Worm (Caenorhabditis elegans): Measurements from ENCODE around the gene nspb-1.

Gene nspb-1

DNA sequence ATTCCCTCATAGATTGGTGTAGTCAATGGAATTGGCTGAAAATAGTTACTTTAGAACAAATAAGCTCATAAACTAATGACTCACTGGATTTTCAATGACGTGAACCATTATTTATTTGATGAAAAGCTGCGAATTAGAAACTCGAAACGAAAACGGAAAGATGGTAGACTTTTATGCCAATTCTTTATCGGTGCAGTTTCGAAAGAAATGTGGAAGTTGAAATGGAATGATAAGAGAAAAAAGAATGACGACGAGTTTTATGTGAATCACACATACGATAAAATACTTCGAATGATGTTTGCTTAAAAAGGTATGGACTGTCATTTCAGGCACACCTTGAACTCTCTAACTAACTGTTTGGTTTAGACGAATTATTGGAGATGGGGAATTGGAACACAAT, 881 bp downstream of the nspb-1 start, which contains the start of the genes lec-11 and irld-7:
Gene lec-11, minus strand, starts transcription at position 126 of the 400 bp plus-strand sequence.
Gene irld-7, plus strand, starts transcription at position 332 of the 400 bp plus-strand sequence.
- TF ChIP-seq nhr-76 (tag; optimal IDR thresholded peaks at IDR 0.05) (no peak), nhr-2 (tag; optimal IDR thresholded peaks at IDR 0.05) (no peak), mep-1 (tag; optimal IDR thresholded peaks at IDR 0.05) (no peak), snpc-4 (tag; optimal IDR thresholded peaks at IDR 0.05) (no peak), sptf-1 (tag; optimal IDR thresholded peaks at IDR 0.05) (no peak), ceh-43 (GFP tag; optimal IDR thresholded peaks at IDR 0.05) (no peak), flh-1 (GFP tag; optimal IDR thresholded peaks at IDR 0.05) (no peak), lin-13 (tag; optimal IDR thresholded peaks at IDR 0.05) (no peak), blmp-1 (tag; optimal IDR thresholded peaks at IDR 0.05) (no peak), lin-32 (GFP tag; optimal IDR thresholded peaks at IDR 0.05) (no peak), ztf-11 (tag; optimal IDR thresholded peaks at IDR 0.05) (no peak), bed-3 (GFP tag; optimal IDR thresholded peaks at IDR 0.05) (no peak), lsy-2 (tag; optimal IDR thresholded peaks at IDR 0.05) (no peak), sem-2 (GFP tag; optimal IDR thresholded peaks at IDR 0.05) (no peak), tbx-8 (GFP tag; optimal IDR thresholded peaks at IDR 0.05) (no peak), cnd-1 (tag; optimal IDR thresholded peaks at IDR 0.05) (no peak), ceh-39 (tag; optimal IDR thresholded peaks at IDR 0.05) (no peak), nhr-28 (tag; optimal IDR thresholded peaks at IDR 0.05) (no peak), nhr-12 (tag; optimal IDR thresholded peaks at IDR 0.05) (no peak)

DNA sequence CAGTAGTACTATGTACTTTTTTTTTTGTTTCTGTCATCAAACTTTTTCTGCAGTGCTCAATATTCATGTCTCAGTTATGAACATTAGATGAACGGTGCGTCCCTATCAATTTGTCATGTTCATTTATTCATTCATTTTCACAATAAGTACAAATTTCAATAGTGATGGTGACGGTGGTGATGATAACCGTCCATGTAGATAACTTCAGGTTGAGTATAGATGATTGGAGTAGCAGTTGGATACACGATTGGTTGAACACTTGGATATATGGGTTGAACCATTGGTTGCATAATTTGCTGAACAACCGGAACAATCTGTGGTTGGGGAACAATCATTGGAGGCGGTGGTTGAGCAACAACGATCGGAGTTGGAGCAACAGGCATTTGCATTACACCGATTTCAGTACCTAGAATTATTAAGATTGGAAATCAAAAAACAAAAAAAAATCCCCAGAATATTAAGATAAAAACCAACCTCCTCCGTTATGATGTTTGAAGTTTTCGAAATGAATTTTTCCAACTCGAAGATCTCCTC, 2.8 kb downstream of the nspb-1 start:
- TF ChIP-seq lsy-2 (tag; optimal IDR thresholded peaks at IDR 0.05) (no peak), drap-1 (GFP tag; optimal IDR thresholded peaks at IDR 0.05) (no peak), lin-13 (tag; optimal IDR thresholded peaks at IDR 0.05) (no peak), sptf-1 (tag; optimal IDR thresholded peaks at IDR 0.05) (no peak), mab-5 (tag; optimal IDR thresholded peaks at IDR 0.05) (no peak), nhr-28 (tag; optimal IDR thresholded peaks at IDR 0.05) (no peak), ham-2 (GFP tag; optimal IDR thresholded peaks at IDR 0.05) (no peak), blmp-1 (tag; optimal IDR thresholded peaks at IDR 0.05) (no peak), pha-4 (tag; optimal IDR thresholded peaks at IDR 0.05) (no peak), ztf-11 (tag; optimal IDR thresholded peaks at IDR 0.05) (no peak), elt-1 (tag; optimal IDR thresholded peaks at IDR 0.05; ENCODE audit: borderline replicate concordance, insufficient read depth) (no peak), zip-8 (tag; optimal IDR thresholded peaks at IDR 0.05) (no peak), bed-3 (GFP tag; optimal IDR thresholded peaks at IDR 0.05) (no peak), lin-32 (GFP tag; optimal IDR thresholded peaks at IDR 0.05) (no peak), ces-1 (GFP tag; optimal IDR thresholded peaks at IDR 0.05) (no peak)

DNA sequence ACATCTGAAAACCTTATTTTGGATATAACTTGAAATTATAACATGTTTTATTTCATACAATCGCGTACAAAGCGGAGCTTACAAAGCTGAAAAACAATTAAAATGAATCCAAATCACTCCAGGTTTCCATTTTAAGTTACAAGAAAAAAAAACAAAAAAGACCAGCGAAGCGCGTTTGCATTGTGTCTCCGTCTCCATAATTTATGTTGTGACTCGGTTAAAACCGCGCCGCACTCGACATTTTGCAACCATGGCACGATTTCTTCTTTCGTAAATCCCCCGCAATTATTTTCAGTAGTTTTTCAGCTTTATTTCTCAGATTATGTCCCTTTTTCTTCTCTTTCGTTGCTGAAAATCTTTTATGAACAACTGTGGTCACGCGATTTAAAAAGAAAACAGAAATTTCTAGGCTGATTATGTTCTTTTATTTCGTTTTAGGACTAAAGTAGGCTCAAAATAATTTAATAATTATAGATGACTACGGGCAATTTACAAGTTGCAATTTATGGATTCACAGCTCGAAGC, 5.5 kb downstream of the nspb-1 start, which contains the start of the genes F38A5.2 and dnj-11:
Gene F38A5.2, minus strand, starts transcription at position 4 of the 525 bp plus-strand sequence.
Gene dnj-11, plus strand, starts transcription at position 475 of the 525 bp plus-strand sequence.
- TF ChIP-seq cnd-1 (tag; optimal IDR thresholded peaks at IDR 0.05) (no peak), flh-1 (GFP tag; optimal IDR thresholded peaks at IDR 0.05) (no peak), elt-3 (tag; optimal IDR thresholded peaks at IDR 0.05) (no peak), nhr-2 (tag; optimal IDR thresholded peaks at IDR 0.05) (no peak), snpc-4 (tag; optimal IDR thresholded peaks at IDR 0.05) (no peak), ham-2 (GFP tag; optimal IDR thresholded peaks at IDR 0.05) (no peak), lin-32 (GFP tag; optimal IDR thresholded peaks at IDR 0.05) (no peak), nhr-237 (tag; optimal IDR thresholded peaks at IDR 0.05) (peak; percentile 78), ceh-43 (GFP tag; optimal IDR thresholded peaks at IDR 0.05) (no peak), hlh-1 (tag; optimal IDR thresholded peaks at IDR 0.05) (peak; percentile 25), lin-13 (tag; optimal IDR thresholded peaks at IDR 0.05) (peak; percentile 68), pha-4 (tag; optimal IDR thresholded peaks at IDR 0.05) (peak; percentile 64), unc-39 (tag; optimal IDR thresholded peaks at IDR 0.05) (no peak), ceh-83 (GFP tag; optimal IDR thresholded peaks at IDR 0.05) (no peak), tbx-8 (GFP tag; optimal IDR thresholded peaks at IDR 0.05) (no peak), bed-3 (GFP tag; optimal IDR thresholded peaks at IDR 0.05) (no peak), unc-120 (tag; optimal IDR thresholded peaks at IDR 0.05; ENCODE audit: poor library complexity, severe bottlenecking) (peak; percentile 55), ztf-11 (tag; optimal IDR thresholded peaks at IDR 0.05) (no peak), ceh-39 (tag; optimal IDR thresholded peaks at IDR 0.05) (peak; percentile 73), ces-1 (GFP tag; optimal IDR thresholded peaks at IDR 0.05) (peak; percentile 75), elt-1 (tag; optimal IDR thresholded peaks at IDR 0.05; ENCODE audit: borderline replicate concordance, insufficient read depth) (no peak), sptf-1 (tag; optimal IDR thresholded peaks at IDR 0.05) (no peak), mab-5 (tag; optimal IDR thresholded peaks at IDR 0.05) (no peak), lsy-2 (tag; optimal IDR thresholded peaks at IDR 0.05) (peak; percentile 78), M03D4.4 (tag; optimal IDR thresholded peaks at IDR 0.05) (no peak), zip-8 (tag; optimal IDR thresholded peaks at IDR 0.05) (no peak), unc-62 (GFP tag; optimal IDR thresholded peaks at IDR 0.05) (no peak), blmp-1 (tag; optimal IDR thresholded peaks at IDR 0.05) (no peak), mls-2 (tag; optimal IDR thresholded peaks at IDR 0.05) (no peak), mep-1 (tag; optimal IDR thresholded peaks at IDR 0.05) (peak; percentile 95), nhr-12 (tag; optimal IDR thresholded peaks at IDR 0.05) (no peak), drap-1 (GFP tag; optimal IDR thresholded peaks at IDR 0.05) (no peak), nhr-76 (tag; optimal IDR thresholded peaks at IDR 0.05) (no peak), sem-2 (GFP tag; optimal IDR thresholded peaks at IDR 0.05) (no peak), nhr-28 (tag; optimal IDR thresholded peaks at IDR 0.05) (no peak)

Data from whole organism, mixed stage, embryonic.